Worm (Caenorhabditis elegans) whole organism, midembryonic: ENCODE measurements around the gene K08H10.10.

Source experiments
- T22C8.4 ChIP-seq: fragments of 200-800 bp; sonication (Bioruptor generic); IDR thresholded peaks from 2 replicates; pipeline ENCODE4 v1.3.6; 2022; ENCODE audit warnings: missing genetic modification characterization, missing compliant biosample characterization
- cog-1 ChIP-seq: sonication (generic microtip); optimal IDR thresholded peaks from 2 replicates; lab custom pipeline; 2016; ENCODE audit warnings: missing genetic modification characterization, missing compliant biosample characterization
- flt-1 ChIP-seq: fragments of 200-800 bp; sonication (Bioruptor generic); IDR thresholded peaks from 2 replicates; pipeline ENCODE4 v1.3.6; 2022; ENCODE audit warnings: missing genetic modification characterization, missing compliant biosample characterization
- klf-2 ChIP-seq: fragments of 200-800 bp; sonication (Bioruptor generic); conservative IDR thresholded peaks from 2 replicates; pipeline ENCODE4 v1.3.6; 2022; ENCODE audit warnings: missing genetic modification reagents, missing genetic modification characterization, missing compliant biosample characterization
- med-1 ChIP-seq: sonication (generic microtip); optimal IDR thresholded peaks from 2 replicates; lab custom pipeline; 2017; ENCODE audit warnings: missing genetic modification characterization, mild to moderate bottlenecking, missing compliant biosample characterization, antibody characterized with exemption, missing genetic modification reagents; ENCODE audit not compliant: insufficient read depth
- ref-1 ChIP-seq: fragments of 200-800 bp; sonication (Bioruptor generic); conservative IDR thresholded peaks from 2 replicates; pipeline ENCODE4 v1.3.6; 2022; ENCODE audit warnings: missing genetic modification reagents, missing genetic modification characterization, missing compliant biosample characterization
- tab-1 ChIP-seq: fragments of 200-800 bp; sonication (Bioruptor generic); IDR thresholded peaks from 2 replicates; pipeline ENCODE4 v1.3.6; 2022; ENCODE audit warnings: missing genetic modification characterization, missing compliant biosample characterization
- ztf-23 ChIP-seq: fragments of 200-800 bp; sonication (Bioruptor generic); IDR thresholded peaks from 2 replicates; pipeline ENCODE4 v1.3.6; 2022; ENCODE audit warnings: missing genetic modification reagents, missing genetic modification characterization, missing compliant biosample characterization
- ztf-29 ChIP-seq: fragments of 200-800 bp; sonication (Bioruptor generic); IDR thresholded peaks from 2 replicates; pipeline ENCODE4 v1.3.6; 2022; ENCODE audit warnings: missing genetic modification reagents, missing genetic modification characterization, missing compliant biosample characterization

DNA sequence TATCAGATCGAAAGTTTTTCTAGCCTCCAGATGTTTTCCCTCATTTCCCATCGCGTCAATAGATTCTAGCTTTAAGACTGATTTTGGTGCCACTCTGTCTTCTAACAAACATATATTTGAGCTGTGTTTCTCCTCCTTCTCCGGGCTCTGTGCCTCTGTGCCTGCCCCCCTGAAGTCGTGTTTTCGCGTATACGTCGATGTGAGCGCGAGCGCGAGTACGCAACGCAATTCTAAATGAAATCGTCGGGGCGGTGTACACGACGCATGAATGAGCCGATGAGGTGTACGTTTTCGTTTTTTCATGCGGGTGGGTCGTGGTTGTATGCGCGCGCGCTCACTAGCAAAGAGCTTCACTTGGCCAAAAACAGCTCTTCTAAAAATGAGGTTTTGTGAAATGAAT is 35.0 kb upstream of the K08H10.10 start:
- TF ChIP-seq cog-1 (tag; lab: Kevin White, UChicago) (no peak), ref-1 (GFP tag; lab: Robert Waterston, UW) (no peak), flt-1 (no peak), klf-2 (GFP tag; lab: Robert Waterston, UW) (no peak), T22C8.4 (GFP tag; lab: Robert Waterston, UW) (no peak), ztf-23 (GFP tag; lab: Robert Waterston, UW) (no peak), ztf-29 (GFP tag; lab: Robert Waterston, UW) (no peak), tab-1 (GFP tag; lab: Robert Waterston, UW) (no peak), med-1 (GFP tag; lab: Kevin White, UChicago) (no peak)
